Worm (Caenorhabditis elegans) whole organism, L4/young adult: ENCODE data around the gene srx-120.

Experiments used
- dao-5 ChIP-seq: sonication (generic microtip); optimal IDR thresholded peaks from 2 replicates; lab custom pipeline; 2016; ENCODE audit warnings: missing genotype, missing genetic modification characterization, moderate library complexity, missing compliant biosample characterization
- him-1 ChIP-seq: sonication (generic microtip); optimal IDR thresholded peaks from 2 replicates; lab custom pipeline; 2016; ENCODE audit warnings: missing genotype, missing genetic modification reagents, missing genetic modification characterization, missing compliant biosample characterization

DNA sequence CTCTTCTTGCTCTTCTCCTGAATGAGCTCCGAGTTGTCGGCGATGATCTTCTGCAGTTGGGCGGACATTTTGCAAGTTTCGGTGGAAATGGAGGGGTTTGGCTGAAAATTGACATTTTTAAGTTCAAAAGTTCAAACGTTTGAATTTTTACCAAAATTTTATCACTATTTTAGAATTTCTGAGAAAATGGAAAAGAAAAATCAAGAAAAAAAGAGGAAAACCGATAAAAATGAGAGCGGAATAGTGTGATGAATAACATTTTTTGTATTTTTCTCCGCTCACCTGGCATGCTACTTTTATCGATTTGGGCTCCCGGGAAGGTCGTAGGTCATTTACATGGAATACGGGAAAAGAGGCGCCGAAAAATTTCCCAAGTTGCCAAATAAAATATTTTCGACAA lies 46.0 kb upstream of the srx-120 start, which contains the start of gene F15A4.10:
- TF ChIP-seq dao-5 (tag; lab: Kevin White, UChicago): no peak
- no peak for TF ChIP-seq him-1 (tag; lab: Kevin White, UChicago)
